Worm (Caenorhabditis elegans) whole organism, early embryonic: ENCODE data around the gene K05B2.2.

Experiments used
- B0310.2 ChIP-seq: sonication (generic microtip); optimal IDR thresholded peaks from 2 replicates; lab custom pipeline; 2016; ENCODE audit warnings: mild to moderate bottlenecking, missing genetic modification characterization, missing compliant biosample characterization
- F13C5.2 ChIP-seq: sonication (generic microtip); optimal IDR thresholded peaks from 2 replicates; lab custom pipeline; 2017; ENCODE audit warnings: mild to moderate bottlenecking, missing genetic modification characterization, inconsistent platforms, missing compliant biosample characterization
- aly-1 ChIP-seq: sonication (generic microtip); optimal IDR thresholded peaks from 2 replicates; lab custom pipeline; 2016; ENCODE audit warnings: missing genetic modification characterization, missing compliant biosample characterization
- ama-1 ChIP-seq: fragments of 150-350 bp; optimal IDR thresholded peaks from 2 replicates; lab custom pipeline; 2014
- ceh-13 ChIP-seq: fragments of 200-800 bp; sonication (Bioruptor generic); optimal IDR thresholded peaks from 2 replicates; lab custom pipeline; 2018; ENCODE audit warnings: mild to moderate bottlenecking, missing genetic modification characterization, missing compliant biosample characterization
- flt-1 ChIP-seq: fragments of 200-800 bp; sonication (Bioruptor generic); IDR thresholded peaks from 2 replicates; pipeline ENCODE4 v1.3.6; 2022; ENCODE audit warnings: missing genetic modification characterization, missing compliant biosample characterization
- hmbx-1 ChIP-seq: sonication (generic microtip); optimal IDR thresholded peaks from 2 replicates; lab custom pipeline; 2016; ENCODE audit warnings: mild to moderate bottlenecking, missing genetic modification characterization, missing compliant biosample characterization
- hmg-4 ChIP-seq: fragments of 200-800 bp; sonication (Bioruptor generic); optimal IDR thresholded peaks from 2 replicates; lab custom pipeline; 2018; ENCODE audit warnings: mild to moderate bottlenecking, missing genetic modification characterization, missing compliant biosample characterization
- pes-1 ChIP-seq: fragments of 200-800 bp; sonication (Bioruptor generic); IDR thresholded peaks from 2 replicates; pipeline ENCODE4 v1.3.6; 2022; ENCODE audit warnings: missing genetic modification reagents, missing genetic modification characterization, missing compliant biosample characterization
- scrt-1 ChIP-seq: fragments of 200-800 bp; sonication (Bioruptor generic); IDR thresholded peaks from 2 replicates; pipeline ENCODE4 v1.3.6; 2022; ENCODE audit warnings: missing genetic modification characterization, missing compliant biosample characterization
- sea-1 ChIP-seq: fragments of 200-800 bp; sonication (Bioruptor generic); conservative IDR thresholded peaks from 2 replicates; pipeline ENCODE4 v1.3.6; 2022; ENCODE audit warnings: missing genetic modification characterization, missing compliant biosample characterization
- tbx-11 ChIP-seq: fragments of 200-800 bp; sonication (Bioruptor generic); IDR thresholded peaks from 2 replicates; pipeline ENCODE4 v1.3.6; 2022; ENCODE audit warnings: missing genetic modification characterization, missing compliant biosample characterization
- tbx-37 ChIP-seq: fragments of 200-800 bp; sonication (Bioruptor generic); conservative IDR thresholded peaks from 2 replicates; pipeline ENCODE4 v1.3.6; 2022; ENCODE audit warnings: missing genetic modification reagents, missing genetic modification characterization, missing compliant biosample characterization

- TF ChIP-seq hmbx-1 (tag; lab: Kevin White, UChicago) (no peak), ama-1 (lab: Kevin White, UChicago) (no peak), sea-1 (GFP tag; lab: Robert Waterston, UW) (no peak), ceh-13 (GFP tag; lab: Kevin White, UChicago) (no peak), hmg-4 (GFP tag; lab: Kevin White, UChicago) (no peak), tbx-37 (no peak), F13C5.2 (tag; lab: Kevin White, UChicago) (no peak), pes-1 (no peak), tbx-11 (GFP tag; lab: Robert Waterston, UW) (no peak), scrt-1 (GFP tag; lab: Robert Waterston, UW) (no peak), flt-1 (GFP tag; lab: Robert Waterston, UW) (no peak), aly-1 (tag; lab: Kevin White, UChicago) (no peak), B0310.2 (tag; lab: Kevin White, UChicago) (no peak)
Measured at ce11 chrX:4864214-4864613, 41.7 kb upstream of the K05B2.2 start.
